Fruit fly (Drosophila melanogaster): ENCODE results near the gene tsg.

DNA sequence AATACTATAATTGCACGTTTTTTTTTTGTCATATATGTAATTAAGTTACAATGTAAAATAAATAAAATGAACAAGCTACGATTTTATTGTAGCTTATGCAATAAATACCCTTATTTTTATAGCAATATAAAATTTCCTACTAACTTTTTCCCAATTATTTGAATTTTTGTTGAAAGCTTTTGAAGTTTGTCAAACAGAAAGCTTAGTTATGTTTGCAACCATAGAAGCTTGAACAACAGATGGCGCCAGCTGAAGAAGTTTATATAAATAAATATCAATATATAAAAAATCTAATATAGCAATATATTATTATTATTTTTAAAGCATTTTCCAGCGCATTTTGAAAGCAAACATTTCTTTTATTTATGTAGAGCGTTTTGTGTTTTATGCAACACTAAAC lies 46.5 kb upstream of the tsg start:
- no peak for TF ChIP-seq eve (GFP tag; optimal IDR thresholded peaks at IDR 0.05)
- no peak for TF ChIP-seq CG9932 (GFP tag; IDR thresholded peaks at IDR 0.05)
- TF ChIP-seq TFAM (GFP tag; optimal IDR thresholded peaks at IDR 0.05): no peak
- no peak for TF ChIP-seq shn (GFP tag; optimal IDR thresholded peaks at IDR 0.05)
- TF ChIP-seq sr (GFP tag; IDR thresholded peaks at IDR 0.05): no peak
- TF ChIP-seq CG18599 (GFP tag; optimal IDR thresholded peaks at IDR 0.05): no peak
- TF ChIP-seq pan (optimal IDR thresholded peaks at IDR 0.05): no peak
- no peak for TF ChIP-seq pan (GFP tag; optimal IDR thresholded peaks at IDR 0.05 in 1 of 2, IDR thresholded peaks at IDR 0.05 in 1 of 2)
- TF ChIP-seq CG17802 (tag; optimal IDR thresholded peaks at IDR 0.05): no peak
- no peak for TF ChIP-seq CG13287 (GFP tag; IDR thresholded peaks at IDR 0.05; ENCODE audit: partially characterized antibody)
- TF ChIP-seq H2.0 (GFP tag; IDR thresholded peaks at IDR 0.05): no peak
- no peak for TF ChIP-seq Hr3 (GFP tag; optimal IDR thresholded peaks at IDR 0.05)
- no peak for TF ChIP-seq sna (GFP tag; IDR thresholded peaks at IDR 0.05; ENCODE audit: partially characterized antibody)
